Worm (Caenorhabditis elegans) whole organism, young adult: ENCODE results near the gene egl-38.

Experiments
- ama-1 ChIP-seq, 3 experiments: fragments of 150-350 bp in 1 of 3; sonication (generic microtip) in 2 of 3; optimal IDR thresholded peaks; 2 replicates each; lab custom pipeline; 2014 to 2018; ENCODE audit warnings: missing biosample characterization in 2 of 3, missing genetic modification characterization in 2 of 3, missing genetic modification reagents in 2 of 3
- unc-62 ChIP-seq: fragments of 150-350 bp; optimal IDR thresholded peaks from 2 replicates; lab custom pipeline; 2014; ENCODE audit warnings: missing biosample characterization, missing genetic modification reagents, missing genetic modification characterization
- ztf-3 ChIP-seq: fragments of 200-800 bp; sonication (Bioruptor generic); optimal IDR thresholded peaks from 2 replicates; lab custom pipeline; 2018; ENCODE audit warnings: mild to moderate bottlenecking, missing genetic modification characterization, missing compliant biosample characterization

DNA sequence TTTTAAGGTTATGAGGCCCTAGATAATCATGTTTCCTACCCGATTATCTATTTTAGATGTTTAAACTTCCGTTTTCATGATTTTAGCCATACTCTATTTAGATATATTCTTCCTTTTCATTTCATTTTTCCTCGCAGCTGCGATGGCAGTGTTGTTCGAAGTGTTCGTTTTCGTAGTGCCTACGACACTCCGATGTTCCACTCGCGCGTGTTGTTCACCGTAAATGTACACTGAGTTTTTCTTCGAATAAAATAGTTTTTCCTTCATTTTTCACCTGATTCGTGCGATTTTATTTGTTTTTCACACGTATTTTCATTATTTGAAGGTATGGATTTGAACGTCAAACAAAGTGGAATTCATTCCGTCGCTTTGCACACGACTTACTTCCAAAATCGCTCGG lies 13.4 kb downstream of the egl-38 start, which contains the start of gene dis-3:
- no peak for TF ChIP-seq unc-62 (GFP tag; lab: Kevin White, UChicago)
- TF ChIP-seq ztf-3 (GFP tag; lab: Kevin White, UChicago): no peak
- no peak for TF ChIP-seq ama-1 (optimal IDR thresholded peaks at IDR 0.05; lab: Kevin White, UChicago)
- TF ChIP-seq ama-1 (GFP tag; optimal IDR thresholded peaks at IDR 0.05; lab: Kevin White, UChicago): no peak
